1 fruit fly cellular context compared by ENCODE assay signal in the genomic region with DNA sequence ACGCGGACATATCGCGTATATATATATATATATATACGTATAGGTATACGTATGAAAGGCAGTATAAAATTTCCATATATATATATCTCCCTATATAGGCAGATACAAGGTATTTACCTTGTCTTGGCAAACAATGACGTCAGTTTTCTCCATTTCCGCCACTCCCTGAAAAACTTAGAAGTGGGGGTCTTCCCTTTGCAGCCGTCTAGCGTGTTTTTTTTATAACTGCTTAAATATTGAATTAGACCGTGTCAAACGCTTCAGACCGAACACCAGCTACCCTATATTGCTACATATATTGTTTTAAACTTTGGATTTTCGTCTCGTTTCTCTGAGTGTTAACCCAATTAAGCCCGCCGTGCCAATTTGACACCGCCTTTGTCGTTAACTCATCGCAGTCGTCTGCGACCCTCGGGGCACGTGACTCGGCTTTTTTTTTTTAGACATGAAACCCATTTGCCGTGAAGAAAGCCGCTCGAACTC.
TF ChIP-seq lines count a peak whose summit lies in the region.

No protein-coding gene starts in this region.

TF ChIP-seq in whole organism, embryonic, 481 proteins besides CTCF, POLR2A, EP300 and RAD21 (continued from another document and continues in another):
- TF ChIP-seq tap (tag; optimal IDR thresholded peaks at IDR 0.05; lab: Kevin White, UChicago) (no peak), nerfin-2 (GFP tag; IDR thresholded peaks at IDR 0.05; lab: Robert Waterston, UW; ENCODE audit: partially characterized antibody) (no peak), odd (GFP tag; optimal IDR thresholded peaks at IDR 0.05; lab: Kevin White, UChicago) (peak; percentile 5), CG17829 (tag; optimal IDR thresholded peaks at IDR 0.05; lab: Kevin White, UChicago) (no peak), CG31388 (GFP tag; optimal IDR thresholded peaks at IDR 0.05; lab: Kevin White, UChicago) (no peak), CG5245 (GFP tag; optimal IDR thresholded peaks at IDR 0.05; lab: Kevin White, UChicago) (no peak), Ravus (GFP tag; IDR thresholded peaks at IDR 0.05; lab: Robert Waterston, UW) (no peak), ems (GFP tag; optimal IDR thresholded peaks at IDR 0.05; lab: Kevin White, UChicago) (no peak), CG12071 (GFP tag; optimal IDR thresholded peaks at IDR 0.05; lab: Kevin White, UChicago) (peak; percentile 57), z (GFP tag; IDR thresholded peaks at IDR 0.05; lab: Robert Waterston, UW) (no peak), jumu (GFP tag; optimal IDR thresholded peaks at IDR 0.05; lab: Kevin White, UChicago) (no peak), vvl (GFP tag; IDR thresholded peaks at IDR 0.05; lab: Robert Waterston, UW) (peak; percentile 26; the same call in 1 of the 2 replicates), CG10274 (GFP tag; optimal IDR thresholded peaks at IDR 0.05; lab: Kevin White, UChicago) (no peak), amos (GFP tag; IDR thresholded peaks at IDR 0.05; lab: Robert Waterston, UW; ENCODE audit: partially characterized antibody) (no peak), CG2889 (GFP tag; IDR thresholded peaks at IDR 0.05; lab: Robert Waterston, UW) (no peak), CG17385 (GFP tag; optimal IDR thresholded peaks at IDR 0.05; lab: Kevin White, UChicago) (peak; percentile 14), HLHmδ (GFP tag; optimal IDR thresholded peaks at IDR 0.05; lab: Kevin White, UChicago) (no peak), Sox100B (GFP tag; optimal IDR thresholded peaks at IDR 0.05; lab: Kevin White, UChicago) (peak; percentile 35), inv (GFP tag; IDR thresholded peaks at IDR 0.05; lab: Robert Waterston, UW; ENCODE audit: partially characterized antibody) (no peak), CG17186 (GFP tag; optimal IDR thresholded peaks at IDR 0.05; lab: Kevin White, UChicago) (no peak), HLH4C (GFP tag; IDR thresholded peaks at IDR 0.05; lab: Robert Waterston, UW; ENCODE audit: partially characterized antibody) (peak; percentile 50; the same call in 1 of the 3 replicates), tup (GFP tag; optimal IDR thresholded peaks at IDR 0.05; lab: Kevin White, UChicago) (no peak), CG7987 (GFP tag; optimal IDR thresholded peaks at IDR 0.05; lab: Kevin White, UChicago) (no peak), zf30C (GFP tag; optimal IDR thresholded peaks at IDR 0.05; lab: Kevin White, UChicago) (no peak), BtbVII (GFP tag; optimal IDR thresholded peaks at IDR 0.05; lab: Kevin White, UChicago) (peak; percentile 66), Mad (GFP tag; optimal IDR thresholded peaks at IDR 0.05; lab: Kevin White, UChicago) (no peak), Abd-B (GFP tag; optimal IDR thresholded peaks at IDR 0.05; lab: Kevin White, UChicago) (no peak), nau (GFP tag; optimal IDR thresholded peaks at IDR 0.05; lab: Kevin White, UChicago) (peak; percentile 5), al (GFP tag; IDR thresholded peaks at IDR 0.05; lab: Robert Waterston, UW) (peak; percentile 41), CG10565 (GFP tag; optimal IDR thresholded peaks at IDR 0.05; lab: Kevin White, UChicago) (no peak), CG18619 (GFP tag; optimal IDR thresholded peaks at IDR 0.05; lab: Kevin White, UChicago) (peak; percentile 44), CG15479 (GFP tag; optimal IDR thresholded peaks at IDR 0.05; lab: Kevin White, UChicago) (no peak), schlank (tag; optimal IDR thresholded peaks at IDR 0.05; lab: Kevin White, UChicago) (peak; percentile 23), E2f2 (GFP tag; IDR thresholded peaks at IDR 0.05; lab: Robert Waterston, UW) (no peak), CG34422 (GFP tag; IDR thresholded peaks at IDR 0.05; lab: Robert Waterston, UW) (no peak), BEAF-32 (GFP tag; optimal IDR thresholded peaks at IDR 0.05; lab: Kevin White, UChicago) (no peak), CG8281 (tag; optimal IDR thresholded peaks at IDR 0.05; lab: Kevin White, UChicago) (no peak), Spps (tag; optimal IDR thresholded peaks at IDR 0.05; lab: Kevin White, UChicago) (no peak), CG14965 (GFP tag; optimal IDR thresholded peaks at IDR 0.05; lab: Kevin White, UChicago; ENCODE audit: borderline replicate concordance) (no peak), dm (GFP tag; optimal IDR thresholded peaks at IDR 0.05; lab: Kevin White, UChicago) (no peak), CG12391 (tag; optimal IDR thresholded peaks at IDR 0.05; lab: Kevin White, UChicago) (no peak), trem (tag; optimal IDR thresholded peaks at IDR 0.05; lab: Kevin White, UChicago) (no peak), stc (GFP tag; IDR thresholded peaks at IDR 0.05; lab: Robert Waterston, UW) (no peak), Hey (tag; optimal IDR thresholded peaks at IDR 0.05; lab: Kevin White, UChicago) (no peak), CG13775 (GFP tag; optimal IDR thresholded peaks at IDR 0.05; lab: Kevin White, UChicago) (no peak), phol (tag; optimal IDR thresholded peaks at IDR 0.05; lab: Kevin White, UChicago) (no peak), ci (GFP tag; IDR thresholded peaks at IDR 0.05; lab: Robert Waterston, UW) (peak; percentile 50; the same call in 1 of the 3 replicates), CG8388 (GFP tag; optimal IDR thresholded peaks at IDR 0.05; lab: Kevin White, UChicago) (peak; percentile 14), CG18599 (GFP tag; optimal IDR thresholded peaks at IDR 0.05; lab: Kevin White, UChicago) (peak; percentile 76), usp (GFP tag; optimal IDR thresholded peaks at IDR 0.05; lab: Kevin White, UChicago) (no peak), Gug (GFP tag; IDR thresholded peaks at IDR 0.05; lab: Robert Waterston, UW) (no peak), CG42726 (GFP tag; IDR thresholded peaks at IDR 0.05; lab: Robert Waterston, UW; ENCODE audit: partially characterized antibody) (no peak), CG3995 (GFP tag; optimal IDR thresholded peaks at IDR 0.05; lab: Kevin White, UChicago) (no peak), hb (GFP tag; IDR thresholded peaks at IDR 0.05; lab: Robert Waterston, UW; ENCODE audit: partially characterized antibody) (no peak), sd (tag; optimal IDR thresholded peaks at IDR 0.05; lab: Kevin White, UChicago) (peak; percentile 17), jing (GFP tag; optimal IDR thresholded peaks at IDR 0.05; lab: Kevin White, UChicago) (no peak), CG14441 (GFP tag; IDR thresholded peaks at IDR 0.05; lab: Robert Waterston, UW) (peak; percentile 62), bcd (GFP tag; optimal IDR thresholded peaks at IDR 0.05; lab: Kevin White, UChicago) (no peak), NC2β (GFP tag; optimal IDR thresholded peaks at IDR 0.05; lab: Kevin White, UChicago) (no peak), psq (GFP tag; optimal IDR thresholded peaks at IDR 0.05; lab: Kevin White, UChicago) (no peak), ERR (GFP tag; optimal IDR thresholded peaks at IDR 0.05; lab: Kevin White, UChicago) (no peak), sens-2 (GFP tag; IDR thresholded peaks at IDR 0.05; lab: Robert Waterston, UW) (no peak), rib (GFP tag; IDR thresholded peaks at IDR 0.05; lab: Robert Waterston, UW) (0 out of 2 replicates have a peak, but pooled peaks have one; percentile 38), wek (GFP tag; optimal IDR thresholded peaks at IDR 0.05; lab: Kevin White, UChicago) (peak; percentile 31), Ets97D (GFP tag; optimal IDR thresholded peaks at IDR 0.05; lab: Kevin White, UChicago) (no peak), vnd (GFP tag; IDR thresholded peaks at IDR 0.05; lab: Robert Waterston, UW; ENCODE audit: partially characterized antibody) (no peak), CG14710 (tag; optimal IDR thresholded peaks at IDR 0.05; lab: Kevin White, UChicago) (peak; percentile 27), sug (tag; optimal IDR thresholded peaks at IDR 0.05; lab: Kevin White, UChicago) (no peak), ranshi (GFP tag; IDR thresholded peaks at IDR 0.05; lab: Robert Waterston, UW) (no peak), CG17359 (tag; optimal IDR thresholded peaks at IDR 0.05; lab: Kevin White, UChicago) (peak; percentile 19), Chrac-16 (GFP tag; optimal IDR thresholded peaks at IDR 0.05; lab: Kevin White, UChicago) (no peak), gfzf (GFP tag; optimal IDR thresholded peaks at IDR 0.05; lab: Kevin White, UChicago) (no peak), otp (GFP tag; IDR thresholded peaks at IDR 0.05; lab: Robert Waterston, UW) (no peak; the same call in 2 of the 3 replicates), CG12155 (GFP tag; optimal IDR thresholded peaks at IDR 0.05; lab: Kevin White, UChicago) (no peak), salm (tag; optimal IDR thresholded peaks at IDR 0.05; lab: Kevin White, UChicago) (no peak), CG15696 (tag; optimal IDR thresholded peaks at IDR 0.05; lab: Kevin White, UChicago) (peak; percentile 26), fd64A (GFP tag; optimal IDR thresholded peaks at IDR 0.05; lab: Kevin White, UChicago) (peak; percentile 23), Meics (GFP tag; optimal IDR thresholded peaks at IDR 0.05; lab: Kevin White, UChicago) (peak; percentile 50), Dbx (GFP tag; IDR thresholded peaks at IDR 0.05; lab: Robert Waterston, UW) (peak; percentile 46; the same call in 1 of the 3 replicates), sim (GFP tag; IDR thresholded peaks at IDR 0.05; lab: Robert Waterston, UW) (no peak), CG17612 (GFP tag; IDR thresholded peaks at IDR 0.05; lab: Robert Waterston, UW) (no peak), Rx (GFP tag; IDR thresholded peaks at IDR 0.05; lab: Robert Waterston, UW) (no peak), zfh2 (GFP tag; optimal IDR thresholded peaks at IDR 0.05; lab: Kevin White, UChicago) (no peak), Dp (GFP tag; optimal IDR thresholded peaks at IDR 0.05; lab: Kevin White, UChicago) (no peak), Aef1 (GFP tag; IDR thresholded peaks at IDR 0.05; lab: Robert Waterston, UW) (no peak), fu2 (GFP tag; optimal IDR thresholded peaks at IDR 0.05; lab: Kevin White, UChicago) (no peak), Hmr (GFP tag; optimal IDR thresholded peaks at IDR 0.05; lab: Kevin White, UChicago) (peak; percentile 66), CG7556 (GFP tag; optimal IDR thresholded peaks at IDR 0.05; lab: Kevin White, UChicago) (no peak), CG11398 (GFP tag; optimal IDR thresholded peaks at IDR 0.05; lab: Kevin White, UChicago) (no peak), CG10959 (GFP tag; IDR thresholded peaks at IDR 0.05; lab: Robert Waterston, UW) (no peak), CHES-1-like (GFP tag; optimal IDR thresholded peaks at IDR 0.05; lab: Kevin White, UChicago) (no peak), lab (GFP tag; optimal IDR thresholded peaks at IDR 0.05; lab: Kevin White, UChicago) (peak; percentile 77), bsh (GFP tag; optimal IDR thresholded peaks at IDR 0.05; lab: Kevin White, UChicago) (no peak), HmgZ (tag; optimal IDR thresholded peaks at IDR 0.05; lab: Kevin White, UChicago) (no peak), Vsx1 (GFP tag; optimal IDR thresholded peaks at IDR 0.05; lab: Kevin White, UChicago) (no peak), Oli (tag; optimal IDR thresholded peaks at IDR 0.05; lab: Kevin White, UChicago) (no peak), Trl (optimal IDR thresholded peaks at IDR 0.05; lab: Kevin White, UChicago) (no peak), Trl (GFP tag; optimal IDR thresholded peaks at IDR 0.05; lab: Kevin White, UChicago) (no peak), CG14050 (GFP tag; IDR thresholded peaks at IDR 0.05; lab: Robert Waterston, UW) (no peak), CG6765 (GFP tag; optimal IDR thresholded peaks at IDR 0.05; lab: Kevin White, UChicago) (peak; percentile 59), CG2199 (GFP tag; IDR thresholded peaks at IDR 0.05; lab: Robert Waterston, UW) (no peak), croc (GFP tag; conservative IDR thresholded peaks at IDR 0.05; lab: Robert Waterston, UW) (no peak), pum (GFP tag; optimal IDR thresholded peaks at IDR 0.05; lab: Kevin White, UChicago) (no peak), CG15514 (GFP tag; optimal IDR thresholded peaks at IDR 0.05; lab: Kevin White, UChicago) (peak; percentile 11), B-H2 (GFP tag; optimal IDR thresholded peaks at IDR 0.05; lab: Kevin White, UChicago) (no peak), Nf-YC (tag; optimal IDR thresholded peaks at IDR 0.05; lab: Kevin White, UChicago) (no peak), kni (GFP tag; optimal IDR thresholded peaks at IDR 0.05; lab: Kevin White, UChicago) (peak; percentile 55), C15 (GFP tag; IDR thresholded peaks at IDR 0.05; lab: Robert Waterston, UW) (no peak), zfh1 (GFP tag; IDR thresholded peaks at IDR 0.05; lab: Robert Waterston, UW) (no peak), fru (optimal IDR thresholded peaks at IDR 0.05; lab: Kevin White, UChicago) (no peak), CG12744 (GFP tag; optimal IDR thresholded peaks at IDR 0.05; lab: Kevin White, UChicago) (no peak), GATAe (GFP tag; conservative IDR thresholded peaks at IDR 0.05; lab: Robert Waterston, UW) (no peak), aop (GFP tag; IDR thresholded peaks at IDR 0.05; lab: Robert Waterston, UW) (no peak), Lpt (GFP tag; optimal IDR thresholded peaks at IDR 0.05; lab: Kevin White, UChicago) (no peak), CG1792 (GFP tag; optimal IDR thresholded peaks at IDR 0.05; lab: Kevin White, UChicago) (no peak), slou (GFP tag; optimal IDR thresholded peaks at IDR 0.05; lab: Kevin White, UChicago) (no peak), sr (GFP tag; IDR thresholded peaks at IDR 0.05; lab: Robert Waterston, UW) (no peak), hkb (optimal IDR thresholded peaks at IDR 0.05; lab: Kevin White, UChicago) (no peak), hkb (GFP tag; IDR thresholded peaks at IDR 0.05; lab: Robert Waterston, UW) (peak; percentile 55; the same call in 1 of the 2 replicates), en (GFP tag; optimal IDR thresholded peaks at IDR 0.05; lab: Kevin White, UChicago) (no peak), dmrt99B (tag; optimal IDR thresholded peaks at IDR 0.05; lab: Kevin White, UChicago) (peak; percentile 30), Hr78 (GFP tag; optimal IDR thresholded peaks at IDR 0.05; lab: Kevin White, UChicago) (no peak), Tbp (GFP tag; optimal IDR thresholded peaks at IDR 0.05; lab: Kevin White, UChicago) (no peak), sob (GFP tag; IDR thresholded peaks at IDR 0.05; lab: Robert Waterston, UW) (no peak), CG7372 (GFP tag; IDR thresholded peaks at IDR 0.05; lab: Robert Waterston, UW) (no peak), Rfx (GFP tag; IDR thresholded peaks at IDR 0.05; lab: Robert Waterston, UW) (peak; percentile 60), CG10267 (tag; optimal IDR thresholded peaks at IDR 0.05; lab: Kevin White, UChicago) (no peak), CG2875 (GFP tag; optimal IDR thresholded peaks at IDR 0.05; lab: Kevin White, UChicago) (peak; percentile 26), pho (GFP tag; optimal IDR thresholded peaks at IDR 0.05; lab: Kevin White, UChicago) (no peak), cwo (GFP tag; optimal IDR thresholded peaks at IDR 0.05; lab: Kevin White, UChicago) (peak; percentile 67), gro (GFP tag; optimal IDR thresholded peaks at IDR 0.05; lab: Kevin White, UChicago) (no peak)
